Fruit fly (Drosophila melanogaster) S2 (cell line): ENCODE measurements around the gene CAH3.

Experiments used
- CG8478 ChIP-seq: fragments of >200 bp; optimal IDR thresholded peaks from 2 replicates; lab custom pipeline; 2018
- CTCF ChIP-seq, 2 experiments: fragments of >200 bp; optimal IDR thresholded peaks; 2 replicates each; lab custom pipeline; 2018

DNA sequence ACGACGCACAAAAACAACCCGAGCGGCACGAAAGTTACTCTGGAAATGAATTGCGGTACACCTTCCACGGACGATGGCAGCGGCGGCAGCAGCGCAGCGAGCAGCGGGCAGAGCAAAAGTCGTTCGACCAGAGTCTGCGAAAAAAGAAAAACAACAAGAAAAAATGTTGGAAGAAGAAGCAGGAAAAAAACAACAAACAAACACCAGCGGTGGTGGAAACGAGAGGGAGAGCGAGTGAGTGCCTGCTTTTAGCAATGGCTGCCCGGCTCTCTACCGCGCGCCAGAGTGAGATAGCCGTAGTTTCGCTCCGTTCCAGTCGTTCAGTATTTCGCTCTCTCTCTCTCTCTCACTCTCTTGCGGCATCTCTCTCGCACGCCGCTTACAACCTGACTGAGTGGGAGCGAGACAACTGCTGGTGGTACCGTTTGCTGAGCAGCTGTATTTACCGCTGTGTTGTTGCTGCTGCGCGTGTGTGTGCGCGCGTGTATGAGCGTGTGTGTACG lies 30.4 kb upstream of the CAH3 start, which contains the start of gene oc:
- TF ChIP-seq CG8478 (lab: Kevin White, UChicago) (peak; percentile 46), CTCF (optimal IDR thresholded peaks at IDR 0.05; lab: Kevin White, UChicago) (peak; percentile 46 to 73)
